Worm (Caenorhabditis elegans): ENCODE data around the gene vha-6.

ce11 chrII:11486698-11487234 is 48.5 kb upstream of the vha-6 start, which contains the start of gene ttr-18:
- TF ChIP-seq unc-130 (GFP tag; optimal IDR thresholded peaks at IDR 0.05) (no peak), nhr-6 (tag; optimal IDR thresholded peaks at IDR 0.05) (no peak), php-3 (GFP tag; IDR thresholded peaks at IDR 0.05) (no peak), F10B5.3 (tag; optimal IDR thresholded peaks at IDR 0.05) (no peak), ztf-11 (tag; optimal IDR thresholded peaks at IDR 0.05) (no peak), ZK337.2 (GFP tag; IDR thresholded peaks at IDR 0.05) (no peak), daf-16 (GFP tag; optimal IDR thresholded peaks at IDR 0.05) (no peak), daf-16 (tag; optimal IDR thresholded peaks at IDR 0.05) (no peak), dmd-9 (GFP tag; IDR thresholded peaks at IDR 0.05) (no peak), ceh-28 (tag; optimal IDR thresholded peaks at IDR 0.05) (no peak), ceh-44 (GFP tag; IDR thresholded peaks at IDR 0.05) (no peak), zag-1 (tag; optimal IDR thresholded peaks at IDR 0.05) (no peak), attf-4 (tag; optimal IDR thresholded peaks at IDR 0.05) (no peak), ces-1 (GFP tag; optimal IDR thresholded peaks at IDR 0.05) (no peak), ceh-82 (tag; optimal IDR thresholded peaks at IDR 0.05) (no peak)

Data from whole organism, L4 larva.